Worm (Caenorhabditis elegans) whole organism, midembryonic: ENCODE measurements around the gene Y39G8B.2.

Source experiments
- flt-1 ChIP-seq: fragments of 200-800 bp; sonication (Bioruptor generic); IDR thresholded peaks from 2 replicates; pipeline ENCODE4 v1.3.6; 2022; ENCODE audit warnings: missing genetic modification characterization, missing compliant biosample characterization
- klf-2 ChIP-seq: fragments of 200-800 bp; sonication (Bioruptor generic); conservative IDR thresholded peaks from 2 replicates; pipeline ENCODE4 v1.3.6; 2022; ENCODE audit warnings: missing genetic modification reagents, missing genetic modification characterization, missing compliant biosample characterization
- tab-1 ChIP-seq: fragments of 200-800 bp; sonication (Bioruptor generic); IDR thresholded peaks from 2 replicates; pipeline ENCODE4 v1.3.6; 2022; ENCODE audit warnings: missing genetic modification characterization, missing compliant biosample characterization
- ztf-23 ChIP-seq: fragments of 200-800 bp; sonication (Bioruptor generic); IDR thresholded peaks from 2 replicates; pipeline ENCODE4 v1.3.6; 2022; ENCODE audit warnings: missing genetic modification reagents, missing genetic modification characterization, missing compliant biosample characterization

DNA sequence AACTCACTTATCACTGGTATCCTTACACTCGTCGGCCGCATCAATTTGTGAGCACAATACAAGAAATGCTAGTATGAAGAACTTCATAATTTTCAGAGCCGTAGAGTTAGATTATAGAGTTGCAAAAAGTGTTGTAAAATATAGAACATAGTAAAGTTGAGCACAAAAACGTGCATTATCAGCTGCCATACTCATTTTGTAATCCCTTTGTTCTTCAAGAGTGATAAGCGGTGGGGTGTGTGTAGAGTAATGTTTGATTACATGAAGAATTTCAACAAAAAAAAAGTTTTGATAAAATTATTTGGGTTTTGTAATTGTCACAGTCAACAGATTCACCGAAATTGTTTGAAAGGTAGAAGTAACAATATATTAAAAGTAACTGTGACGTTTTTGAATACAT lies 6.9 kb upstream of the Y39G8B.2 start, which contains the start of the genes Y39G8B.13 and Y39G8B.10:
- no peak for TF ChIP-seq flt-1 (GFP tag; lab: Robert Waterston, UW)
- no peak for TF ChIP-seq klf-2 (GFP tag; lab: Robert Waterston, UW)
- TF ChIP-seq tab-1: no peak
- no peak for TF ChIP-seq ztf-23 (GFP tag; lab: Robert Waterston, UW)
